Worm (Caenorhabditis elegans) whole organism, L3 larva: ENCODE measurements around the gene Y82E9BR.14.

ENCODE experiments used
- R02D3.7 ChIP-seq: fragments of 150-350 bp; optimal IDR thresholded peaks from 2 replicates; lab custom pipeline; 2014; ENCODE audit warnings: missing biosample characterization, missing genetic modification characterization
- aly-2 ChIP-seq: fragments of 150-350 bp; optimal IDR thresholded peaks from 2 replicates; lab custom pipeline; 2014; ENCODE audit warnings: missing biosample characterization, missing genetic modification characterization
- ama-1 ChIP-seq: fragments of 150-350 bp; optimal IDR thresholded peaks from 2 replicates; lab custom pipeline; 2018
- ceh-16 ChIP-seq: sonication (generic microtip); optimal IDR thresholded peaks from 2 replicates; lab custom pipeline; 2017; ENCODE audit warnings: missing biosample characterization, missing genetic modification characterization
- ceh-82 ChIP-seq: fragments of 150-350 bp; optimal IDR thresholded peaks from 2 replicates; lab custom pipeline; 2014; ENCODE audit warnings: missing biosample characterization, missing genetic modification characterization
- ceh-9 ChIP-seq: sonication (generic microtip); optimal IDR thresholded peaks from 2 replicates; lab custom pipeline; 2018; ENCODE audit warnings: missing biosample characterization, missing genetic modification characterization
- daf-12 ChIP-seq: fragments of 150-350 bp; optimal IDR thresholded peaks from 2 replicates; lab custom pipeline; 2014; ENCODE audit warnings: missing biosample characterization, missing genetic modification reagents, missing genetic modification characterization
- egl-27 ChIP-seq: sonication (generic microtip); optimal IDR thresholded peaks from 4 replicates; lab custom pipeline; 2017; ENCODE audit warnings: missing biosample characterization, missing genetic modification reagents, missing genetic modification characterization
- egl-5 ChIP-seq: fragments of 150-350 bp; optimal IDR thresholded peaks from 2 replicates; lab custom pipeline; 2017; ENCODE audit warnings: missing biosample characterization, missing genetic modification reagents, missing genetic modification characterization, inconsistent platforms
- elt-2 ChIP-seq: sonication (generic microtip); optimal IDR thresholded peaks from 2 replicates; lab custom pipeline; 2016; ENCODE audit warnings: missing genetic modification reagents, mild to moderate bottlenecking, missing genetic modification characterization, missing compliant biosample characterization
- elt-3 ChIP-seq, 3 experiments: fragments of 150-350 bp in 1 of 3; sonication (generic microtip) in 2 of 3; optimal IDR thresholded peaks; 2 replicates in 2 of 3; 4 replicates in 1 of 3; lab custom pipeline; 2014 to 2017; ENCODE audit warnings: missing biosample characterization in 3 of 3, missing genetic modification characterization in 3 of 3
- fkh-10 ChIP-seq: sonication (generic microtip); optimal IDR thresholded peaks from 2 replicates; lab custom pipeline; 2017; ENCODE audit warnings: missing biosample characterization, missing genetic modification reagents, missing genetic modification characterization
- fkh-2 ChIP-seq: fragments of 150-350 bp; optimal IDR thresholded peaks from 2 replicates; lab custom pipeline; 2014; ENCODE audit warnings: missing biosample characterization, missing genetic modification reagents, missing genetic modification characterization
- fos-1 ChIP-seq: fragments of 150-350 bp; optimal IDR thresholded peaks from 2 replicates; lab custom pipeline; 2014; ENCODE audit warnings: missing biosample characterization, missing genetic modification characterization
- hmg-11 ChIP-seq: sonication (generic microtip); optimal IDR thresholded peaks from 2 replicates; lab custom pipeline; 2016; ENCODE audit warnings: missing genetic modification characterization, missing compliant biosample characterization
- jun-1 ChIP-seq: fragments of 150-350 bp; optimal IDR thresholded peaks from 2 replicates; lab custom pipeline; 2014; ENCODE audit warnings: missing biosample characterization, missing genetic modification reagents, missing genetic modification characterization
- lin-15B ChIP-seq: fragments of 150-350 bp; optimal IDR thresholded peaks from 2 replicates; lab custom pipeline; 2014; ENCODE audit warnings: missing biosample characterization, missing genetic modification characterization
- lin-39 ChIP-seq: fragments of 150-350 bp; optimal IDR thresholded peaks from 2 replicates; lab custom pipeline; 2018; ENCODE audit warnings: missing biosample characterization, missing genetic modification reagents, missing genetic modification characterization
- lsy-12 ChIP-seq: sonication (generic microtip); optimal IDR thresholded peaks from 2 replicates; lab custom pipeline; 2016; ENCODE audit warnings: mild to moderate bottlenecking, missing genetic modification characterization, missing compliant biosample characterization
- mdl-1 ChIP-seq: fragments of 150-350 bp; optimal IDR thresholded peaks from 2 replicates; lab custom pipeline; 2014; ENCODE audit warnings: missing biosample characterization, missing genetic modification characterization
- mml-1 ChIP-seq: fragments of 150-350 bp; sonication (generic microtip); optimal IDR thresholded peaks from 3 replicates; lab custom pipeline; 2014; ENCODE audit warnings: missing biosample characterization, missing genetic modification characterization
- nhr-12 ChIP-seq: fragments of 150-350 bp; optimal IDR thresholded peaks from 2 replicates; lab custom pipeline; 2014; ENCODE audit warnings: missing biosample characterization, missing genetic modification characterization
- nhr-23 ChIP-seq: fragments of 150-350 bp; optimal IDR thresholded peaks from 2 replicates; lab custom pipeline; 2014; ENCODE audit warnings: missing biosample characterization, missing genetic modification reagents, missing genetic modification characterization
- nhr-237 ChIP-seq: fragments of 150-350 bp; optimal IDR thresholded peaks from 2 replicates; lab custom pipeline; 2014; ENCODE audit warnings: missing biosample characterization, missing genetic modification characterization
- nhr-25 ChIP-seq: sonication (generic microtip); optimal IDR thresholded peaks from 2 replicates; lab custom pipeline; 2017; ENCODE audit warnings: missing biosample characterization, missing genetic modification characterization
- nhr-28 ChIP-seq: fragments of 150-350 bp; optimal IDR thresholded peaks from 2 replicates; lab custom pipeline; 2014; ENCODE audit warnings: missing biosample characterization, missing genetic modification characterization
- nhr-67 ChIP-seq: fragments of 150-350 bp; optimal IDR thresholded peaks from 2 replicates; lab custom pipeline; 2014; ENCODE audit warnings: missing biosample characterization, missing genetic modification characterization
- nhr-76 ChIP-seq: fragments of 150-350 bp; sonication (generic microtip); optimal IDR thresholded peaks from 5 replicates; lab custom pipeline; 2014; ENCODE audit warnings: missing biosample characterization, missing genetic modification characterization
- nhr-77 ChIP-seq: fragments of 150-350 bp; optimal IDR thresholded peaks from 2 replicates; lab custom pipeline; 2014; ENCODE audit warnings: missing biosample characterization, missing genetic modification characterization
- pha-4 ChIP-seq: fragments of 150-350 bp; optimal IDR thresholded peaks from 2 replicates; lab custom pipeline; 2014; ENCODE audit warnings: missing biosample characterization, missing genetic modification reagents, missing genetic modification characterization
- pqm-1 ChIP-seq: fragments of 150-350 bp; optimal IDR thresholded peaks from 2 replicates; lab custom pipeline; 2017; ENCODE audit warnings: missing biosample characterization, missing genetic modification characterization, inconsistent platforms
- sea-2 ChIP-seq: fragments of 150-350 bp; sonication (generic microtip); optimal IDR thresholded peaks from 4 replicates; lab custom pipeline; 2014; ENCODE audit warnings: missing biosample characterization, missing genetic modification reagents, missing genetic modification characterization
- skn-1 ChIP-seq: fragments of 150-350 bp; optimal IDR thresholded peaks from 2 replicates; lab custom pipeline; 2014; ENCODE audit warnings: missing biosample characterization, missing genetic modification characterization
- snpc-4 ChIP-seq: fragments of 150-350 bp; optimal IDR thresholded peaks from 2 replicates; lab custom pipeline; 2014; ENCODE audit warnings: missing biosample characterization, missing genetic modification characterization
- tbx-2 ChIP-seq: sonication (generic microtip); optimal IDR thresholded peaks from 2 replicates; lab custom pipeline; 2016; ENCODE audit warnings: mild to moderate bottlenecking, missing genetic modification characterization, missing compliant biosample characterization
- unc-39 ChIP-seq: sonication (generic microtip); optimal IDR thresholded peaks from 4 replicates; lab custom pipeline; 2017; ENCODE audit warnings: missing biosample characterization, missing genetic modification characterization
- unc-62 ChIP-seq: fragments of 150-350 bp; sonication (generic microtip); optimal IDR thresholded peaks from 4 replicates; lab custom pipeline; 2014; ENCODE audit warnings: missing biosample characterization, missing genetic modification reagents, missing genetic modification characterization
- zag-1 ChIP-seq: fragments of 150-350 bp; optimal IDR thresholded peaks from 2 replicates; lab custom pipeline; 2014; ENCODE audit warnings: missing biosample characterization, missing genetic modification characterization
- ztf-11 ChIP-seq: fragments of 150-350 bp; optimal IDR thresholded peaks from 2 replicates; lab custom pipeline; 2014; ENCODE audit warnings: missing biosample characterization, missing genetic modification characterization
- ztf-4 ChIP-seq: fragments of 150-350 bp; optimal IDR thresholded peaks from 2 replicates; lab custom pipeline; 2014; ENCODE audit warnings: missing biosample characterization, missing genetic modification characterization

The Y82E9BR.14 gene

DNA sequence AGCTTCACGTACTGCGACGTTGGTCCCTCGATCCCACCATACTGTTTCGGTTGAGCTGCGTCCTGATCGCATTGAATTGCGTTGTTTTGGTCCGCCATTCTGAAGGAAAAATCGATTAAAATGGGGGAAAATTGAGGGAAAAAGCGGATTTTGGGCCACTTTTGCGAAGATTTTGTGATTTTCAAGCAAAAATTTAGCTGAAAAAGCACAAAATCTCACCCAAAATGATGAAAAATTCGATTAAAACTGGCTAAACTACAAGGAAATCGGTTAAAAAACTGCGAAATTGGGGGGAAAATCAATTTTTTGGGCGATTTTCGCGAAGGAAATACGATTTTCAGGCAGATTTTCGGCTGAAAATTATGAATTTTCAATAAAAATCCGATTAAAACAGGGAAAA, 3.2 kb upstream of the Y82E9BR.14 start, which contains the start of gene elc-1:
elc-1 (minus strand) TSS at position 101 of the 400 bp plus-strand sequence.
- TF ChIP-seq jun-1 (no peak), R02D3.7 (tag; lab: Kevin White, UChicago) (no peak), nhr-23 (tag; lab: Kevin White, UChicago) (no peak), fos-1 (tag; lab: Kevin White, UChicago) (no peak), ztf-4 (tag; lab: Kevin White, UChicago) (no peak), ztf-11 (tag; lab: Kevin White, UChicago) (no peak), pha-4 (no peak), unc-62 (GFP tag; lab: Kevin White, UChicago) (no peak), mml-1 (tag; lab: Kevin White, UChicago) (no peak), lsy-12 (tag; lab: Kevin White, UChicago) (no peak), pqm-1 (no peak), nhr-77 (no peak), sea-2 (GFP tag; lab: Kevin White, UChicago) (no peak), daf-12 (tag; lab: Kevin White, UChicago) (no peak), elt-3 (tag; optimal IDR thresholded peaks at IDR 0.05; lab: Kevin White, UChicago) (no peak), nhr-12 (tag; lab: Kevin White, UChicago) (no peak), hmg-11 (tag; lab: Kevin White, UChicago) (no peak)

DNA sequence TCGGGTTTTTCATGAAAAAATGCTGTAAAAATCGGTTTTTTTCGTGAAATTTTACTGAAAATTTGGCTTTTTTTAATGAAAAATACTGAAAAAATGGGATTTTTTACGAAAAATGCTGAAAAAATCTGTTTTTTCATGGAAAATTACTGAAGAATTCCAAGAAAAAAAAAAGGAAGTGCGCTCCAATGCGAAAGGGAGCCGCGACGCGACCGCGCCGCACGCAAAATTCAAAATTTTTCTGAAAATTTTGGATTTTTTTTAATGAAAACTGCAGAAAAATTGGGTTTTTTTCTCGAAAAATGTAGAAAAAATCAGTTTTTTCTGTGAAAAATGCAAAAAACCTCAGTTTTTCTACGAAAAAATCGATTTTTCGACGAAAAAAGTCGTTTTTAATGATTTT, 2.7 kb upstream of the Y82E9BR.14 start:
- TF ChIP-seq fkh-2 (tag; lab: Kevin White, UChicago) (no peak), nhr-237 (tag; lab: Kevin White, UChicago) (no peak), skn-1 (tag; lab: Kevin White, UChicago) (no peak), pha-4 (no peak), ama-1 (no peak), mdl-1 (no peak), fos-1 (tag; lab: Kevin White, UChicago) (no peak), nhr-23 (tag; lab: Kevin White, UChicago) (no peak), nhr-28 (no peak), unc-62 (GFP tag; lab: Kevin White, UChicago) (no peak), mml-1 (tag; lab: Kevin White, UChicago) (no peak), fkh-10 (GFP tag; lab: Kevin White, UChicago) (no peak), egl-27 (no peak), unc-39 (tag; lab: Kevin White, UChicago) (no peak)

DNA sequence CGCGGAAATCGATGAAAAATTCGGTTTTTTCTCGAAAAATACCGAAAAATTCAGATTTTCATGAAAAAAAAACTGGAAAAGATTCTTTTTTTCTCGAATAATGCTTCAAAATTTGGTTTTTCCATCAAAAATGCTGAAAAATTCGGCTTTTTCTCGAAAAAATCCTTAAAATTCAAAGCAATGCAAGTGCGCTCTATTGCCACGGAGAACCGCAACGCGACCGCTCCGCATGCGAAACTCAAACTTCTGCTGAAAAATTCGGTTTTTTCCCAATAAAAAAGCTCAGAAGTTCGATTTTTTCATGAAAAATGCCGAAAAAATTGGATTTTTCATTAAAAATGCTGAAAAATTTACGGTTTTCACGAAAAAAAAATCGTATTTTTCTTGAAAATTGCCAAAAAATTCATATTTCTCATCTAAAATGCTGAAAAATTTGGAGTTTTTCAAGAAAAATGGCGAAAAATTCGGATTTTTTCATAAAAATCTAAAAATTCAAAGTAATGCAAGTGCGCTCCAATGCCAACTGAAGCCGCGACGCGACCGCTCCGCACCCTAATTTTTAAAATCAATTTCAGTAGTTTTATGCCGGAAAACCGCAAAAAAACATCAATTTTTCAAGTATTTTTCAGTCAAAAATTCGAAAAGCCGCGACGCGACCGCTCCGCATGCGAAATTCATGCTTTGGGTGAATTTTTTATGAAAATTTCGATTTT, 635 bp downstream of the Y82E9BR.14 start:
- TF ChIP-seq pha-4 (no peak), ceh-16 (tag; lab: Kevin White, UChicago) (no peak), elt-3 (tag; optimal IDR thresholded peaks at IDR 0.05; lab: Kevin White, UChicago) (no peak), unc-39 (tag; lab: Kevin White, UChicago) (no peak), ceh-9 (tag; lab: Kevin White, UChicago) (no peak)

DNA sequence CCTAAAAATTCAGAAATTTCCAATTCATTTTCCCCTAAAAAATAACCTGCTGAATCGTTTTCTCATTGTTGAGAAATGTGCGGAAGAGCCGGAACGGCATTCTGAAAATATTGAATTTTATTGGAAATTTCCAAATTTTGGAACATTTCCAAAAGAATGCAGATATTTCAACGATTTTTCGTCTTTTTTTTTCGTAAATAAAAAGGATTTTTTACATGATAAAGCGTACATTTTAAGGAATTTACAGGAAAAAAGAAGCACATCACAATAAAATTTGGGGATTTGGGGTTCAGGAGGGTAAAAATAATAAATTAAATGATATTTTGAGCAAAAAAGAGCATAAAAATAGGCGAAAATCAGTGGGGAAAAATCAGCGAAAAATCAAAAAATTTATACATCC, 4.8 kb downstream of the Y82E9BR.14 start, which contains the start of gene Y82E9BR.22:
Y82E9BR.22 (minus strand) TSS at position 101 of the 400 bp plus-strand sequence.
- TF ChIP-seq pha-4, result no peak
- TF ChIP-seq elt-2 (tag; lab: Kevin White, UChicago), result no peak
- no peak for TF ChIP-seq aly-2
- TF ChIP-seq skn-1 (tag; lab: Kevin White, UChicago), result no peak
- TF ChIP-seq fos-1 (tag; lab: Kevin White, UChicago), result no peak
- TF ChIP-seq tbx-2 (tag; lab: Kevin White, UChicago), result no peak
- no peak for TF ChIP-seq nhr-67 (tag; lab: Kevin White, UChicago)
- no peak for TF ChIP-seq jun-1
- no peak for TF ChIP-seq lin-39 (tag; lab: Kevin White, UChicago)

DNA sequence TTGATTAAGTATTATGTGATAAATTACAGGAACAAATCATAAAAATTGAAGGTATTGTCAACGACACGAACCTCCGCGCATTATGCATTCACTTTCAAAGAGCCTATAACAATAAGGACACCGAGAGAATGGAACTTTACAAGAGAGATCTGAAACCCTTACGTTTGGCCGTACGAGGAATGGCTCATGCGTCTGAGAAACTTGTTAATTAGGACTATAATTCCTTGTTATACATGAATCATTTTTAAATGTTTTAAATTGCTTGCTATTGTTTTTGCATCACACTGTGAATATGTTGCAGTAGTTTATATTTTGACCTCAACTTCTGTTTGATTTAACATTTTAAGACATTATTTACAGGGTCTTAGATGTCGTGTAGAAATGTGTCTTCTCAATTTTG, 10.8 kb downstream of the Y82E9BR.14 start, which contains the start of gene pals-18:
pals-18 (plus strand) TSS at position 301 of the 400 bp plus-strand sequence.
- TF ChIP-seq lin-15B (tag; lab: Kevin White, UChicago) (no peak), aly-2 (no peak), tbx-2 (tag; lab: Kevin White, UChicago) (no peak), pqm-1 (no peak), lin-39 (tag; lab: Kevin White, UChicago) (no peak), sea-2 (GFP tag; lab: Kevin White, UChicago) (no peak), ama-1 (no peak), egl-5 (tag; lab: Kevin White, UChicago) (no peak), nhr-25 (tag; lab: Kevin White, UChicago) (no peak), nhr-76 (tag; lab: Kevin White, UChicago) (no peak), mml-1 (tag; lab: Kevin White, UChicago) (no peak), nhr-12 (tag; lab: Kevin White, UChicago) (no peak), nhr-77 (no peak), ceh-9 (tag; lab: Kevin White, UChicago) (no peak), ceh-82 (tag; lab: Kevin White, UChicago) (no peak), snpc-4 (no peak), zag-1 (tag; lab: Kevin White, UChicago) (no peak)
